Fruit fly (Drosophila melanogaster): ENCODE results near the gene CG14891.

dm6 chr3R:16541932-16542331, 29.4 kb upstream of the CG14891 start:
- no peak for TF ChIP-seq CG6276 (GFP tag; optimal IDR thresholded peaks at IDR 0.05)
- TF ChIP-seq Blimp-1 (GFP tag; optimal IDR thresholded peaks at IDR 0.05): no peak
- TF ChIP-seq CG16779 (tag; optimal IDR thresholded peaks at IDR 0.05): no peak
- TF ChIP-seq CG6854 (GFP tag; optimal IDR thresholded peaks at IDR 0.05): no peak

Data from whole organism, prepupa.